Worm (Caenorhabditis elegans): ENCODE data around the gene clec-29.

- TF ChIP-seq sea-1 (GFP tag; conservative IDR thresholded peaks at IDR 0.05) = no peak
- no peak for TF ChIP-seq F13C5.2 (tag; optimal IDR thresholded peaks at IDR 0.05)
Observed at ce11 chrV:16784806-16785205, 45.8 kb upstream of the clec-29 start.

Data from whole organism, early embryonic.